Fruit fly (Drosophila melanogaster): ENCODE data around the gene Nrx-1.
A peak's percentile ranks its signal among the peaks of the same experiment; 100 is the strongest.

The Nrx-1 gene

dm6 chr3R:22525546-22526352 lies 57.4 kb downstream of the Nrx-1 start (continued):
- TF ChIP-seq Atf6 (GFP tag; IDR thresholded peaks at IDR 0.05) (no peak), CG16815 (GFP tag; optimal IDR thresholded peaks at IDR 0.05) (no peak), CG2199 (GFP tag; IDR thresholded peaks at IDR 0.05) (no peak), CG16863 (GFP tag; optimal IDR thresholded peaks at IDR 0.05) (no peak), CG31388 (GFP tag; optimal IDR thresholded peaks at IDR 0.05) (no peak), CG7987 (GFP tag; optimal IDR thresholded peaks at IDR 0.05) (peak; percentile 45), CG4360 (GFP tag; IDR thresholded peaks at IDR 0.05) (no peak), Hr39 (optimal IDR thresholded peaks at IDR 0.05) (no peak), Xbp1 (GFP tag; optimal IDR thresholded peaks at IDR 0.05) (no peak), Dip2 (GFP tag; IDR thresholded peaks at IDR 0.05) (no peak), chn (GFP tag; optimal IDR thresholded peaks at IDR 0.05) (no peak), eve (GFP tag; optimal IDR thresholded peaks at IDR 0.05) (peak in 1 of 2 experiments; percentile 69), CG9437 (GFP tag; optimal IDR thresholded peaks at IDR 0.05) (peak; percentile 36), sens (GFP tag) (peak; percentile 64), Awh (GFP tag; IDR thresholded peaks at IDR 0.05) (no peak), da (GFP tag; optimal IDR thresholded peaks at IDR 0.05) (no peak), CG3726 (GFP tag; IDR thresholded peaks at IDR 0.05) (no peak), btn (GFP tag; optimal IDR thresholded peaks at IDR 0.05) (no peak), CG1792 (GFP tag; optimal IDR thresholded peaks at IDR 0.05) (no peak), danr (GFP tag; IDR thresholded peaks at IDR 0.05) (no peak), CG17328 (GFP tag; IDR thresholded peaks at IDR 0.05) (peak; percentile 5; the same call in 1 of the 2 replicates), gsb (GFP tag; IDR thresholded peaks at IDR 0.05) (no peak), CG12769 (tag; optimal IDR thresholded peaks at IDR 0.05) (no peak), CG8388 (GFP tag; optimal IDR thresholded peaks at IDR 0.05) (no peak), tio (GFP tag; optimal IDR thresholded peaks at IDR 0.05) (no peak), bsh (GFP tag; optimal IDR thresholded peaks at IDR 0.05) (peak in 1 of 2 experiments; percentile 25), h (optimal IDR thresholded peaks at IDR 0.05) (no peak), CG6683 (GFP tag; optimal IDR thresholded peaks at IDR 0.05) (no peak), Sry-β (GFP tag; optimal IDR thresholded peaks at IDR 0.05) (no peak), CG10543 (GFP tag; optimal IDR thresholded peaks at IDR 0.05) (no peak), Spps (tag; optimal IDR thresholded peaks at IDR 0.05) (no peak), fd3F (GFP tag; optimal IDR thresholded peaks at IDR 0.05) (no peak), CG11696 (GFP tag; IDR thresholded peaks at IDR 0.05) (0 out of 2 replicates have a peak, but pooled peaks have one; percentile 22), CG8924 (tag; optimal IDR thresholded peaks at IDR 0.05) (no peak), Lhr (GFP tag; optimal IDR thresholded peaks at IDR 0.05) (no peak), CG11560 (tag; IDR thresholded peaks at IDR 0.05) (no peak), lola (GFP tag; optimal IDR thresholded peaks at IDR 0.05) (peak in 1 of 3 experiments; percentile 36), HmgD (GFP tag; optimal IDR thresholded peaks at IDR 0.05) (no peak), Hmr (GFP tag; optimal IDR thresholded peaks at IDR 0.05) (no peak), CG33557 (GFP tag; optimal IDR thresholded peaks at IDR 0.05) (no peak), knrl (GFP tag; IDR thresholded peaks at IDR 0.05; ENCODE audit: partially characterized antibody) (no peak), stwl (tag; optimal IDR thresholded peaks at IDR 0.05) (no peak), dati (GFP tag; IDR thresholded peaks at IDR 0.05) (no peak), CTCF (GFP tag; optimal IDR thresholded peaks at IDR 0.05) (no peak), CG1832 (GFP tag; optimal IDR thresholded peaks at IDR 0.05) (no peak), chif (GFP tag; optimal IDR thresholded peaks at IDR 0.05) (no peak), Sry-δ (GFP tag; optimal IDR thresholded peaks at IDR 0.05) (no peak), pzg (GFP tag; optimal IDR thresholded peaks at IDR 0.05) (no peak), aop (GFP tag; IDR thresholded peaks at IDR 0.05) (no peak), CG34422 (GFP tag; IDR thresholded peaks at IDR 0.05) (0 out of 3 replicates have a peak, but pooled peaks have one; percentile 7), Xrp1 (GFP tag; IDR thresholded peaks at IDR 0.05) (no peak)

Data from whole organism, embryonic.